Worm (Caenorhabditis elegans): ENCODE results near the gene T09B9.3.

ce11 chrX:9719070-9719469, 42.1 kb downstream of the T09B9.3 start:
- TF ChIP-seq attf-4 (tag; optimal IDR thresholded peaks at IDR 0.05) (no peak), ama-1 (optimal IDR thresholded peaks at IDR 0.05) (no peak), fkh-10 (GFP tag; optimal IDR thresholded peaks at IDR 0.05) (no peak), pqm-1 (tag; optimal IDR thresholded peaks at IDR 0.05) (no peak), hlh-11 (tag; optimal IDR thresholded peaks at IDR 0.05) (no peak), ceh-82 (tag; optimal IDR thresholded peaks at IDR 0.05) (no peak), ztf-11 (tag; optimal IDR thresholded peaks at IDR 0.05) (no peak), F49E8.2 (tag; optimal IDR thresholded peaks at IDR 0.05; ENCODE audit: borderline replicate concordance) (no peak), pha-4 (GFP tag; IDR thresholded peaks at IDR 0.05) (no peak), pha-4 (tag; optimal IDR thresholded peaks at IDR 0.05) (no peak), R02D3.7 (tag; optimal IDR thresholded peaks at IDR 0.05) (no peak), unc-62 (GFP tag; optimal IDR thresholded peaks at IDR 0.05 in 1 of 2) (no peak), unc-62 (tag; optimal IDR thresholded peaks at IDR 0.05) (no peak)
